Worm (Caenorhabditis elegans): ENCODE data around the gene ttll-5.

DNA sequence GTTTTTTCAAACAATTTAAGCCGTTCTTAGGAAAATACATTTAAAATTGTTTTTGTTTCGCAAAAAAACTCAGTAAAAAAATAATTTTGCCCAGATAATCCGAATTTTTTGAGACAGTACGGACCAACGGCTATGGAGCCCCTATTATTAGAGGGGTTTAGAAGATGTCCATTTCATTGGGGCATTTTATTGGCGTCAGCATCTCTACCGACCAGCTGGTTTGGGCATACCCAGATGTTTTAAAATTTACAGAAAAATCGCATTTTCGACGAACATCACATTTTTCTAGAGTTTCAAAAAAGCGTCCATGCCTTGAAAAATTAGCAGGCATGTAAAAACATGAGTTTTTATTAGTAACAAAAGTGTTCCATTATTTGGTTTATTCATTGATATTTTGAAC is 32.4 kb downstream of the ttll-5 start:
- TF ChIP-seq zag-1 (tag; optimal IDR thresholded peaks at IDR 0.05) (no peak), ama-1 (optimal IDR thresholded peaks at IDR 0.05) (no peak), nhr-85 (tag) (no peak), egl-13 (tag; optimal IDR thresholded peaks at IDR 0.05) (no peak), lir-3 (tag; optimal IDR thresholded peaks at IDR 0.05; ENCODE audit: poor library complexity) (no peak)

All from whole organism, L1 larva.